Fruit fly (Drosophila melanogaster): ENCODE measurements around the gene CG7166.

Gene CG7166

dm6 chr3L:21652768-21653167 is 27.3 kb upstream of the CG7166 start (continued):
- TF ChIP-seq vnd (GFP tag; IDR thresholded peaks at IDR 0.05; ENCODE audit: partially characterized antibody) (no peak), HLH3B (GFP tag; IDR thresholded peaks at IDR 0.05) (peak; percentile 76), CG9215 (GFP tag; IDR thresholded peaks at IDR 0.05) (no peak; the same call in 1 of the 2 replicates), Stat92E (GFP tag; optimal IDR thresholded peaks at IDR 0.05) (peak in 1 of 3 experiments; percentile 16), Vsx1 (GFP tag; optimal IDR thresholded peaks at IDR 0.05) (no peak), HLH4C (GFP tag; IDR thresholded peaks at IDR 0.05; ENCODE audit: partially characterized antibody) (no peak), CG18764 (GFP tag; optimal IDR thresholded peaks at IDR 0.05) (peak; percentile 62), D (optimal IDR thresholded peaks at IDR 0.05) (no peak), D (GFP tag; optimal IDR thresholded peaks at IDR 0.05) (peak; percentile 4), CG15269 (tag; optimal IDR thresholded peaks at IDR 0.05) (peak; percentile 66), C15 (GFP tag; IDR thresholded peaks at IDR 0.05) (no peak), jumu (GFP tag; optimal IDR thresholded peaks at IDR 0.05) (peak; percentile 56), dan (GFP tag; IDR thresholded peaks at IDR 0.05) (no peak), CG16779 (GFP tag; IDR thresholded peaks at IDR 0.05) (no peak), H2.0 (GFP tag; IDR thresholded peaks at IDR 0.05) (peak; percentile 63), oc (tag; optimal IDR thresholded peaks at IDR 0.05) (peak; percentile 25), sc (optimal IDR thresholded peaks at IDR 0.05) (no peak), sc (GFP tag; optimal IDR thresholded peaks at IDR 0.05) (peak; percentile 33), Lpt (GFP tag; optimal IDR thresholded peaks at IDR 0.05) (no peak), br (optimal IDR thresholded peaks at IDR 0.05) (no peak), ac (GFP tag; optimal IDR thresholded peaks at IDR 0.05) (no peak), Myb (GFP tag; optimal IDR thresholded peaks at IDR 0.05) (peak; percentile 74), Eip74EF (GFP tag; optimal IDR thresholded peaks at IDR 0.05) (no peak), CG10431 (GFP tag; optimal IDR thresholded peaks at IDR 0.05) (no peak), ase (GFP tag; IDR thresholded peaks at IDR 0.05) (peak; percentile 73), E2f1 (GFP tag; IDR thresholded peaks at IDR 0.05) (peak; percentile 55; the same call in 1 of the 2 replicates), klu (GFP tag; IDR thresholded peaks at IDR 0.05) (no peak), Ravus (GFP tag; IDR thresholded peaks at IDR 0.05) (no peak), BEAF-32 (GFP tag; optimal IDR thresholded peaks at IDR 0.05) (no peak), CG7372 (GFP tag; IDR thresholded peaks at IDR 0.05) (peak; percentile 62; the same call in 1 of the 2 replicates), az2 (GFP tag; optimal IDR thresholded peaks at IDR 0.05) (peak; percentile 83), CG15073 (GFP tag; optimal IDR thresholded peaks at IDR 0.05) (peak; percentile 47), CG15696 (tag; optimal IDR thresholded peaks at IDR 0.05) (peak; percentile 86), sisA (GFP tag; IDR thresholded peaks at IDR 0.05) (peak; percentile 81), hkb (optimal IDR thresholded peaks at IDR 0.05) (no peak), hkb (GFP tag; IDR thresholded peaks at IDR 0.05) (peak; percentile 55; the same call in 1 of the 2 replicates), Taf1 (GFP tag; IDR thresholded peaks at IDR 0.05) (no peak), CTCF (GFP tag; optimal IDR thresholded peaks at IDR 0.05) (peak; percentile 100), Fer1 (GFP tag; optimal IDR thresholded peaks at IDR 0.05) (no peak), Xrp1 (GFP tag; IDR thresholded peaks at IDR 0.05) (no peak), CG4707 (GFP tag; optimal IDR thresholded peaks at IDR 0.05) (peak; percentile 36), CG2712 (tag; optimal IDR thresholded peaks at IDR 0.05) (peak; percentile 79), sens (GFP tag) (peak; percentile 89), NFAT (GFP tag; IDR thresholded peaks at IDR 0.05) (peak; percentile 88), Sox102F (GFP tag; optimal IDR thresholded peaks at IDR 0.05) (peak; percentile 81), salm (tag; optimal IDR thresholded peaks at IDR 0.05) (no peak), croc (GFP tag; conservative IDR thresholded peaks at IDR 0.05) (peak; percentile 34; the same call in 1 of the 3 replicates), Nf-YC (tag; optimal IDR thresholded peaks at IDR 0.05) (peak; percentile 34), CG4282 (GFP tag; optimal IDR thresholded peaks at IDR 0.05) (no peak), gce (GFP tag; IDR thresholded peaks at IDR 0.05) (no peak), HHEX (GFP tag; optimal IDR thresholded peaks at IDR 0.05) (no peak), sim (GFP tag; IDR thresholded peaks at IDR 0.05) (no peak), zen (tag; optimal IDR thresholded peaks at IDR 0.05) (peak; percentile 81)

Measured in whole organism, embryonic.